Worm (Caenorhabditis elegans) whole organism, midembryonic: ENCODE data around the gene mre-11.

Experiments used
- T22C8.4 ChIP-seq: fragments of 200-800 bp; sonication (Bioruptor generic); IDR thresholded peaks from 2 replicates; pipeline ENCODE4 v1.3.6; 2022; ENCODE audit warnings: missing genetic modification characterization, missing compliant biosample characterization
- cog-1 ChIP-seq: sonication (generic microtip); optimal IDR thresholded peaks from 2 replicates; lab custom pipeline; 2016; ENCODE audit warnings: missing genetic modification characterization, missing compliant biosample characterization
- flt-1 ChIP-seq: fragments of 200-800 bp; sonication (Bioruptor generic); IDR thresholded peaks from 2 replicates; pipeline ENCODE4 v1.3.6; 2022; ENCODE audit warnings: missing genetic modification characterization, missing compliant biosample characterization
- klf-2 ChIP-seq: fragments of 200-800 bp; sonication (Bioruptor generic); conservative IDR thresholded peaks from 2 replicates; pipeline ENCODE4 v1.3.6; 2022; ENCODE audit warnings: missing genetic modification reagents, missing genetic modification characterization, missing compliant biosample characterization
- med-1 ChIP-seq: sonication (generic microtip); optimal IDR thresholded peaks from 2 replicates; lab custom pipeline; 2017; ENCODE audit warnings: missing genetic modification characterization, mild to moderate bottlenecking, missing compliant biosample characterization, antibody characterized with exemption, missing genetic modification reagents; ENCODE audit not compliant: insufficient read depth
- ref-1 ChIP-seq: fragments of 200-800 bp; sonication (Bioruptor generic); conservative IDR thresholded peaks from 2 replicates; pipeline ENCODE4 v1.3.6; 2022; ENCODE audit warnings: missing genetic modification reagents, missing genetic modification characterization, missing compliant biosample characterization
- tab-1 ChIP-seq: fragments of 200-800 bp; sonication (Bioruptor generic); IDR thresholded peaks from 2 replicates; pipeline ENCODE4 v1.3.6; 2022; ENCODE audit warnings: missing genetic modification characterization, missing compliant biosample characterization
- ztf-23 ChIP-seq: fragments of 200-800 bp; sonication (Bioruptor generic); IDR thresholded peaks from 2 replicates; pipeline ENCODE4 v1.3.6; 2022; ENCODE audit warnings: missing genetic modification reagents, missing genetic modification characterization, missing compliant biosample characterization
- ztf-29 ChIP-seq: fragments of 200-800 bp; sonication (Bioruptor generic); IDR thresholded peaks from 2 replicates; pipeline ENCODE4 v1.3.6; 2022; ENCODE audit warnings: missing genetic modification reagents, missing genetic modification characterization, missing compliant biosample characterization

mre-11 gene

ce11 chrV:10736756-10737155, at the start of gene mre-11, which contains the start of gene wdr-5.3:
mre-11 (minus strand) TSS chrV:10736868.
wdr-5.3 (plus strand) TSS chrV:10737116.
- TF ChIP-seq flt-1: no peak
- no peak for TF ChIP-seq med-1
- TF ChIP-seq ztf-29: no peak
- no peak for TF ChIP-seq ztf-23 (GFP tag; lab: Robert Waterston, UW)
- TF ChIP-seq T22C8.4 (GFP tag; lab: Robert Waterston, UW): no peak
- TF ChIP-seq klf-2 (GFP tag; lab: Robert Waterston, UW): no peak
- TF ChIP-seq ref-1: no peak
- no peak for TF ChIP-seq tab-1 (GFP tag; lab: Robert Waterston, UW)
- TF ChIP-seq cog-1 (tag; lab: Kevin White, UChicago): no peak

ce11 chrV:10784011-10784410, 47.3 kb upstream of the mre-11 start, which contains the start of gene D1054.8:
D1054.8 (plus strand) TSS chrV:10784311.
- TF ChIP-seq ref-1 (no peak), T22C8.4 (GFP tag; lab: Robert Waterston, UW) (no peak), cog-1 (tag; lab: Kevin White, UChicago) (no peak), med-1 (no peak), flt-1 (no peak), ztf-23 (GFP tag; lab: Robert Waterston, UW) (no peak), ztf-29 (no peak), klf-2 (GFP tag; lab: Robert Waterston, UW) (no peak), tab-1 (GFP tag; lab: Robert Waterston, UW) (no peak)

ce11 chrV:10776528-10777055, 39.9 kb upstream of the mre-11 start, which contains the start of gene D1054.5:
D1054.5 (minus strand) TSS chrV:10776578.
- no peak for TF ChIP-seq ref-1
- TF ChIP-seq T22C8.4 (GFP tag; lab: Robert Waterston, UW): no peak
- no peak for TF ChIP-seq ztf-23 (GFP tag; lab: Robert Waterston, UW)
- TF ChIP-seq flt-1: no peak
- no peak for TF ChIP-seq tab-1 (GFP tag; lab: Robert Waterston, UW)
- no peak for TF ChIP-seq cog-1 (tag; lab: Kevin White, UChicago)

DNA sequence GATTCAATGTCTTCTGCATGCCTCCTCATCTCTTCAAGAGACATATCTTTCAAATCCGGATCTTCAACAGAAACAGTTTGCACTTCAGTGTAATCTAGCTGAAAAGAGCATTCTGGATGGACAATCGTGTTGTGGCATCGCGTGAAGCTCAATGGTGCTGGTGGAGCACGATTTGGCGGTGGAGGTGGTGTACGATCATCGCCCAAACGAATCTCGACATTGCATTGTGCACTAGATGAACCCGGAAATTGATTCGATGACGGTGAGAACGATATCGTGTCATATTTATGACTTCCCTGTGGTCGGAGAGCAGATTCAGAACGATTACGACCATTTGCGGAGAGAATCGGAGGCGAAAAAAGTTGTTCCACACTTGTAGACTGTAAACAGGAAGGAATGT, 36.5 kb upstream of the mre-11 start:
- TF ChIP-seq med-1 (no peak), klf-2 (GFP tag; lab: Robert Waterston, UW) (no peak), tab-1 (GFP tag; lab: Robert Waterston, UW) (no peak), flt-1 (no peak), T22C8.4 (GFP tag; lab: Robert Waterston, UW) (no peak), cog-1 (tag; lab: Kevin White, UChicago) (no peak), ref-1 (no peak), ztf-29 (no peak), ztf-23 (GFP tag; lab: Robert Waterston, UW) (no peak)

ce11 chrV:10771390-10771789, 34.7 kb upstream of the mre-11 start, which contains the start of gene D1054.3:
D1054.3 (plus strand) TSS chrV:10771451.
- TF ChIP-seq T22C8.4 (GFP tag; lab: Robert Waterston, UW): no peak
- TF ChIP-seq cog-1 (tag; lab: Kevin White, UChicago): no peak
- no peak for TF ChIP-seq tab-1 (GFP tag; lab: Robert Waterston, UW)
- TF ChIP-seq med-1: no peak
- TF ChIP-seq klf-2 (GFP tag; lab: Robert Waterston, UW): no peak
- TF ChIP-seq ztf-23 (GFP tag; lab: Robert Waterston, UW): no peak
- TF ChIP-seq flt-1: no peak
- TF ChIP-seq ref-1: no peak
- TF ChIP-seq ztf-29: no peak

ce11 chrV:10770026-10770425, 33.4 kb upstream of the mre-11 start, which contains the start of the genes D1054.1 and pas-2:
D1054.1 (minus strand) TSS chrV:10770217.
pas-2 (plus strand) TSS chrV:10770368.
- TF ChIP-seq ztf-29 (no peak), ref-1 (no peak), tab-1 (GFP tag; lab: Robert Waterston, UW) (no peak), flt-1 (no peak), T22C8.4 (GFP tag; lab: Robert Waterston, UW) (no peak), klf-2 (GFP tag; lab: Robert Waterston, UW) (no peak), cog-1 (tag; lab: Kevin White, UChicago) (no peak), ztf-23 (GFP tag; lab: Robert Waterston, UW) (no peak), med-1 (no peak)

DNA sequence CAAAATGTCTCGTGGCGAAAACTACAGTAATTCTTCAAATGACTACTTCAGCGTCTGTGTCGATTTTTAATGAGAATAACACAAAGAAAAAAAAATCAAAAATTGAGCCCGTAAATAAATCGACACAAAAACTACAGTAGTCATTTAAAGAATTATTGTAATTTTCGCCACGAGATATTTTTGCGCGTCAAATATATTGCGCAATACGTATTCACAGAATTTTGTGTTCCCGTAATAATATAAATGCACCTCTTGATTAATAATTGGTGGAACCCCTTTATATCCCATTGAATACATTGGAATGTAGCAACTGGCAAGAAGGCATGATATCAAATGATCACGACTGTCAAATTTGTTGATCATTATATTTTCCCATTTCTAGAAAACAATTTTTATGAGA, 32.2 kb upstream of the mre-11 start:
- TF ChIP-seq ztf-23 (GFP tag; lab: Robert Waterston, UW) (no peak), tab-1 (GFP tag; lab: Robert Waterston, UW) (no peak), med-1 (no peak), ztf-29 (no peak), klf-2 (GFP tag; lab: Robert Waterston, UW) (no peak), flt-1 (no peak), ref-1 (no peak), cog-1 (tag; lab: Kevin White, UChicago) (no peak), T22C8.4 (GFP tag; lab: Robert Waterston, UW) (no peak)

DNA sequence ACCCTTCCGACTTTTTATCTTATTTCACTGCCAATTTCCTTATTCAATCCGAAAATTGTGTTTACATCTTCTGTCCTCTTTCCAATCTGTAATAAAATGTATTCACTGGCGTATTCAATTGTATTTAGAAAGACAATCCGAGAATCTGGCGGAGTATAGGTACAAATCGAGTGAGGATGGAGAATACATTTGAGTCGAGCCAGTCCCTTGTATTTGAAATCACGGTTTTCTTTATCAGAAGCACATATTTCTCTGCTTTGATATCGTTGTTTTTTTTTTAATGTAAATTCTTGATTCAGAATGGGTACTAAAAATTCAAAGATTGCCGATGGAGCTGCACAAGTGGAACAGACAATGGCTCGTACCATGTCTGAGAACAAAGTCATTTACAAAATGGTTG, 27.4 kb upstream of the mre-11 start, which contains the start of gene ocr-1:
Gene ocr-1 (plus strand): TSS at position 301 of the 400 bp plus-strand sequence.
- no peak for TF ChIP-seq ztf-23 (GFP tag; lab: Robert Waterston, UW)
- TF ChIP-seq T22C8.4 (GFP tag; lab: Robert Waterston, UW): no peak
- no peak for TF ChIP-seq med-1
- TF ChIP-seq flt-1: no peak
- no peak for TF ChIP-seq cog-1 (tag; lab: Kevin White, UChicago)
- no peak for TF ChIP-seq ref-1
- no peak for TF ChIP-seq tab-1 (GFP tag; lab: Robert Waterston, UW)

- TF ChIP-seq tab-1 (GFP tag; lab: Robert Waterston, UW): no peak
- TF ChIP-seq klf-2 (GFP tag; lab: Robert Waterston, UW): no peak
- TF ChIP-seq T22C8.4 (GFP tag; lab: Robert Waterston, UW): no peak
- TF ChIP-seq flt-1: no peak
- no peak for TF ChIP-seq cog-1 (tag; lab: Kevin White, UChicago)
- no peak for TF ChIP-seq med-1
- TF ChIP-seq ztf-29: no peak
- TF ChIP-seq ztf-23 (GFP tag; lab: Robert Waterston, UW): no peak
- no peak for TF ChIP-seq ref-1
Measured at ce11 chrV:10762695-10763094, 26.0 kb upstream of the mre-11 start, which contains the start of gene sre-6. sre-6 (minus strand) TSS chrV:10762795.

- TF ChIP-seq klf-2 (GFP tag; lab: Robert Waterston, UW) (no peak), ztf-23 (GFP tag; lab: Robert Waterston, UW) (no peak)
Measured at ce11 chrV:10760839-10761238, 24.2 kb upstream of the mre-11 start.
